Fruit fly (Drosophila melanogaster) whole organism, embryonic: ENCODE data around the gene CG10431.

Source experiments
- ATbp ChIP-seq: fragments of 200-800 bp; sonication (Bioruptor generic); optimal IDR thresholded peaks from 2 replicates; lab custom pipeline; 2017; ENCODE audit warnings: missing biosample characterization, mild to moderate bottlenecking, missing genetic modification characterization, missing genetic modification reagents
- CG1024 ChIP-seq: fragments of 200-800 bp; sonication (Bioruptor generic); IDR thresholded peaks from 2 replicates; pipeline ENCODE4 v1.3.6; 2022; ENCODE audit warnings: missing biosample characterization, missing genetic modification characterization
- CG10543 ChIP-seq: fragments of 200-800 bp; sonication (Bioruptor generic); optimal IDR thresholded peaks from 3 replicates; lab custom pipeline; 2017; ENCODE audit warnings: missing biosample characterization, mild to moderate bottlenecking, missing genetic modification characterization, moderate library complexity
- CG10654 ChIP-seq: fragments of 200-800 bp; sonication (Bioruptor generic); optimal IDR thresholded peaks from 2 replicates; lab custom pipeline; 2016; ENCODE audit warnings: missing biosample characterization, missing genetic modification characterization
- CG11696 ChIP-seq: fragments of 200-800 bp; sonication (Bioruptor generic); IDR thresholded peaks from 2 replicates; pipeline ENCODE4 v1.3.6; 2022; ENCODE audit warnings: missing biosample characterization, missing genetic modification characterization
- CG12744 ChIP-seq: fragments of 200-800 bp; sonication (Bioruptor generic); optimal IDR thresholded peaks from 2 replicates; lab custom pipeline; 2016; ENCODE audit warnings: missing biosample characterization, missing genetic modification characterization
- CG15514 ChIP-seq: fragments of 200-800 bp; sonication (Bioruptor generic); optimal IDR thresholded peaks from 3 replicates; lab custom pipeline; 2017; ENCODE audit warnings: missing biosample characterization, missing genetic modification characterization, mild to moderate bottlenecking, moderate library complexity, missing genetic modification reagents
- CG15601 ChIP-seq: fragments of 200-800 bp; sonication (Bioruptor generic); optimal IDR thresholded peaks from 3 replicates; lab custom pipeline; 2019; ENCODE audit warnings: missing biosample characterization, mild to moderate bottlenecking, missing genetic modification characterization, moderate library complexity
- CG17385 ChIP-seq: fragments of 200-800 bp; sonication (Bioruptor generic); optimal IDR thresholded peaks from 3 replicates; lab custom pipeline; 2018; ENCODE audit warnings: missing biosample characterization, mild to moderate bottlenecking, missing genetic modification characterization
- CG17568 ChIP-seq: fragments of 200-800 bp; sonication (Bioruptor generic); optimal IDR thresholded peaks from 2 replicates; lab custom pipeline; 2018; ENCODE audit warnings: missing biosample characterization, mild to moderate bottlenecking, missing genetic modification characterization, moderate library complexity
- CG17612 ChIP-seq: fragments of 200-800 bp; sonication (Bioruptor generic); IDR thresholded peaks from 2 replicates; pipeline ENCODE4 v1.3.6; 2022; ENCODE audit warnings: missing biosample characterization, missing genetic modification characterization
- CG1792 ChIP-seq: fragments of 200-800 bp; sonication (Bioruptor generic); optimal IDR thresholded peaks from 2 replicates; lab custom pipeline; 2016; ENCODE audit warnings: missing biosample characterization, missing genetic modification characterization
- CG1832 ChIP-seq: fragments of 200-800 bp; sonication (Bioruptor generic); optimal IDR thresholded peaks from 2 replicates; lab custom pipeline; 2017; ENCODE audit warnings: missing biosample characterization, mild to moderate bottlenecking, missing genetic modification characterization, inconsistent platforms
- CG2875 ChIP-seq: fragments of 200-800 bp; sonication (Bioruptor generic); optimal IDR thresholded peaks from 2 replicates; lab custom pipeline; 2017; ENCODE audit warnings: missing biosample characterization, mild to moderate bottlenecking, missing genetic modification characterization, missing genetic modification reagents
- CG30020 ChIP-seq: fragments of 200-800 bp; optimal IDR thresholded peaks from 2 replicates; lab custom pipeline; 2019; ENCODE audit warnings: missing biosample characterization, mild to moderate bottlenecking, missing genetic modification characterization, moderate library complexity
- CG33213 ChIP-seq: fragments of 200-800 bp; sonication (Bioruptor generic); optimal IDR thresholded peaks from 3 replicates; lab custom pipeline; 2016; ENCODE audit warnings: missing biosample characterization, missing genetic modification characterization
- CG7357 ChIP-seq: fragments of 200-800 bp; sonication (Bioruptor generic); IDR thresholded peaks from 3 replicates; pipeline ENCODE4 v1.3.6; 2022; ENCODE audit warnings: missing biosample characterization, missing genetic modification characterization
- CG7745 ChIP-seq: fragments of 200-800 bp; sonication (Bioruptor generic); optimal IDR thresholded peaks from 2 replicates; lab custom pipeline; 2018; ENCODE audit warnings: missing biosample characterization, mild to moderate bottlenecking, missing genetic modification characterization, moderate library complexity
- CG7839 ChIP-seq: fragments of 200-800 bp; sonication (Bioruptor generic); optimal IDR thresholded peaks from 3 replicates; lab custom pipeline; 2018; ENCODE audit warnings: missing biosample characterization, mild to moderate bottlenecking, missing genetic modification characterization, moderate library complexity
- CG8924 ChIP-seq: fragments of 200-800 bp; optimal IDR thresholded peaks from 3 replicates; lab custom pipeline; 2019; ENCODE audit warnings: missing biosample characterization, mild to moderate bottlenecking, missing genetic modification characterization, moderate library complexity
- CG9932 ChIP-seq: fragments of 200-800 bp; sonication (Bioruptor generic); IDR thresholded peaks from 2 replicates; pipeline ENCODE4 v1.3.6; 2022; ENCODE audit warnings: missing biosample characterization, missing genetic modification characterization
- Dad ChIP-seq: fragments of 200-800 bp; sonication (Bioruptor generic); optimal IDR thresholded peaks from 3 replicates; lab custom pipeline; 2016; ENCODE audit warnings: missing biosample characterization, missing genetic modification characterization
- Doc3 ChIP-seq: fragments of 200-800 bp; sonication (Bioruptor generic); IDR thresholded peaks from 3 replicates; pipeline ENCODE4 v1.3.6; 2022; ENCODE audit warnings: missing biosample characterization, missing genetic modification characterization; ENCODE audit not compliant: partially characterized antibody
- Gsc ChIP-seq: fragments of 200-800 bp; sonication (Bioruptor generic); IDR thresholded peaks from 2 replicates; pipeline ENCODE4 v1.3.6; 2022; ENCODE audit warnings: missing biosample characterization, missing genetic modification characterization
- Gug ChIP-seq: fragments of 200-800 bp; sonication (Bioruptor generic); IDR thresholded peaks from 4 replicates; pipeline ENCODE4 v1.3.6; 2022; ENCODE audit warnings: missing biosample characterization, missing genetic modification characterization
- HmgZ ChIP-seq: fragments of 200-800 bp; sonication (Bioruptor generic); optimal IDR thresholded peaks from 2 replicates; lab custom pipeline; 2018; ENCODE audit warnings: missing biosample characterization, mild to moderate bottlenecking, missing genetic modification characterization
- Hmx ChIP-seq: fragments of 200-800 bp; sonication (Bioruptor generic); optimal IDR thresholded peaks from 2 replicates; lab custom pipeline; 2016; ENCODE audit warnings: missing biosample characterization, missing genetic modification characterization
- MBD-R2 ChIP-seq: fragments of 200-800 bp; sonication (Bioruptor generic); IDR thresholded peaks from 2 replicates; pipeline ENCODE4 v1.3.6; 2022; ENCODE audit warnings: missing biosample characterization, missing genetic modification characterization
- Mes4 ChIP-seq: fragments of 200-800 bp; sonication (Bioruptor generic); optimal IDR thresholded peaks from 2 replicates; lab custom pipeline; 2016; ENCODE audit warnings: missing biosample characterization, missing genetic modification characterization
- Sry-δ ChIP-seq: fragments of 200-800 bp; sonication (Bioruptor generic); optimal IDR thresholded peaks from 2 replicates; lab custom pipeline; 2016; ENCODE audit warnings: missing biosample characterization, missing genetic modification characterization
- ato ChIP-seq: fragments of 200-800 bp; sonication (Bioruptor generic); IDR thresholded peaks from 2 replicates; pipeline ENCODE4 v1.3.6; 2022; ENCODE audit warnings: missing biosample characterization, missing genetic modification characterization; ENCODE audit not compliant: partially characterized antibody
- bigmax ChIP-seq: fragments of 200-800 bp; sonication (Bioruptor generic); optimal IDR thresholded peaks from 2 replicates; lab custom pipeline; 2018; ENCODE audit warnings: missing biosample characterization, mild to moderate bottlenecking, missing genetic modification characterization
- cad ChIP-seq: fragments of >200 bp; optimal IDR thresholded peaks from 2 replicates; lab custom pipeline; 2017; ENCODE audit warnings: missing biosample characterization, missing genetic modification characterization
- chn ChIP-seq: fragments of 200-800 bp; sonication (Bioruptor generic); optimal IDR thresholded peaks from 2 replicates; lab custom pipeline; 2016; ENCODE audit warnings: missing biosample characterization, missing genetic modification characterization
- crp ChIP-seq, 2 experiments: fragments of 200-800 bp; sonication (Bioruptor generic); optimal IDR thresholded peaks; 2 replicates in 1 of 2; 3 replicates in 1 of 2; lab custom pipeline; 2017; ENCODE audit warnings: missing biosample characterization in 2 of 2, missing genetic modification characterization in 2 of 2, mild to moderate bottlenecking in 1 of 2, moderate library complexity in 1 of 2
- ewg ChIP-seq: fragments of 200-800 bp; sonication (Bioruptor generic); optimal IDR thresholded peaks from 3 replicates; lab custom pipeline; 2017; ENCODE audit warnings: mild to moderate bottlenecking, missing biosample characterization, missing genetic modification reagents, missing genetic modification characterization
- fd64A ChIP-seq: fragments of 200-800 bp; sonication (Bioruptor generic); optimal IDR thresholded peaks from 3 replicates; lab custom pipeline; 2018; ENCODE audit warnings: missing biosample characterization, mild to moderate bottlenecking, missing genetic modification characterization
- ftz-f1 ChIP-seq: fragments of 200-800 bp; sonication (Bioruptor generic); optimal IDR thresholded peaks from 2 replicates; lab custom pipeline; 2016; ENCODE audit warnings: missing biosample characterization, missing genetic modification characterization
- gro ChIP-seq: fragments of 200-800 bp; sonication (Bioruptor generic); optimal IDR thresholded peaks from 2 replicates; lab custom pipeline; 2016; ENCODE audit warnings: missing biosample characterization, missing genetic modification characterization
- gsb-n ChIP-seq: fragments of 200-800 bp; sonication (Bioruptor generic); optimal IDR thresholded peaks from 3 replicates; lab custom pipeline; 2018; ENCODE audit warnings: missing biosample characterization, mild to moderate bottlenecking, missing genetic modification characterization
- kni ChIP-seq: fragments of 200-800 bp; sonication (Bioruptor generic); optimal IDR thresholded peaks from 3 replicates; lab custom pipeline; 2017; ENCODE audit warnings: mild to moderate bottlenecking, missing biosample characterization, missing genetic modification reagents, missing genetic modification characterization
- mirr ChIP-seq: fragments of 200-800 bp; sonication (Bioruptor generic); optimal IDR thresholded peaks from 3 replicates; lab custom pipeline; 2018; ENCODE audit warnings: missing biosample characterization, mild to moderate bottlenecking, missing genetic modification characterization
- peb ChIP-seq: fragments of 200-800 bp; sonication (Bioruptor generic); IDR thresholded peaks from 2 replicates; pipeline ENCODE4 v1.3.6; 2022; ENCODE audit warnings: missing biosample characterization, missing genetic modification characterization
- prd ChIP-seq, 3 experiments: fragments of >200 bp in 2 of 3; fragments of 200-800 bp in 1 of 3; sonication (Bioruptor generic) in 1 of 3; optimal IDR thresholded peaks in 2 of 3; IDR thresholded peaks in 1 of 3; 2 replicates in 2 of 3; 3 replicates in 1 of 3; pipeline versions ENCODE4 v1.3.6 to Lab custom; 2017 to 2022; ENCODE audit warnings: missing biosample characterization in 1 of 3, missing genetic modification characterization in 1 of 3
- pros ChIP-seq: fragments of 200-800 bp; sonication (Bioruptor generic); optimal IDR thresholded peaks from 3 replicates; lab custom pipeline; 2019; ENCODE audit warnings: missing biosample characterization, mild to moderate bottlenecking, missing genetic modification characterization, moderate library complexity
- psq ChIP-seq: fragments of 200-800 bp; sonication (Bioruptor generic); optimal IDR thresholded peaks from 2 replicates; lab custom pipeline; 2017; ENCODE audit warnings: missing biosample characterization, missing genetic modification characterization
- slp2 ChIP-seq: fragments of 200-800 bp; sonication (Bioruptor generic); optimal IDR thresholded peaks from 2 replicates; lab custom pipeline; 2016; ENCODE audit warnings: missing biosample characterization, missing genetic modification characterization
- ssp ChIP-seq: fragments of 200-800 bp; sonication (Bioruptor generic); IDR thresholded peaks from 2 replicates; pipeline ENCODE4 v1.3.6; 2022; ENCODE audit warnings: missing biosample characterization, missing genetic modification characterization

The CG10431 gene

DNA sequence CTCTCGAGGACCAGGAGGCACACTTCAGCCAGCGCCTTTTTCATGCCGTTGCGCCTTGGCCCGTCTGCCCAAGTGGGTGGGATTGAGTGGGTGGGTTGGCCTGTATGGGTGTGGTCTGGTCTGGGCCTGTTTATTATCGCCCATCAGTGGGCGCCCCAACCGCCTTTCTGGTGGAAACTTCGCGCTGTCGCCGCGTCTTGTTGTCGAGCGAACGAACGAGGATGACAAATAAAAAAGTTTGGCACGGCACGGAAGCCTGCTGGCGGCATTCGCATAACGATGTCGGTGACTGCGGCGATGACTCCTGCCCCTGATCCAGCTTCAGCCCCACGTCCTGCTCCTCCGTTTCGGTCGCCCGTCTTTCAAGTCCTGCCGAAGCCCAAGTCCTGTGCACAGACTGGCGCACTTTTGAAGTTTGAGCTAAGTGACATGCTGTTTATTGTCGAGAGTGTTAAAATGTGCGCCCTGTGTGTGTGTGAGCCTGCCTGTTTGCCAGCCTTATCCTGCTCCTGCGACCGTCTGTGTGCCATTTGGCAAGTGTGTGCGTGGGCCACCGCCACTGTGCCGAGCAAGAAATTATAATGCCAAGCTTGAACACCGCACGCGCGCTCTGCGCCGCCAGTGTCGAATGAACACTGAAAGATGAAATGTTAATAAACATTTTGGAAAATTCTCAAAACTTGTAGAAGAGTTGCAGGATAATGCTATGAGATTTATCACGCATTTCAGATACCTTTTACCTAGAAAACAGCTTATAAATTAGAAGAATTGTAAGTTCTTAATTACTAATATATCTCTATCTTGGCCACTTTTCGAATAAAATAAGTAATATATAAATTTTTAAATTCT, 39.7 kb downstream of the CG10431 start (continued):
- TF ChIP-seq Doc3 (no peak), CG7839 (tag; lab: Kevin White, UChicago) (peak; percentile 87), CG8924 (tag; lab: Kevin White, UChicago) (peak; percentile 83), CG17568 (GFP tag; lab: Kevin White, UChicago) (peak; percentile 18), crp (GFP tag; optimal IDR thresholded peaks at IDR 0.05; lab: Kevin White, UChicago) (peak in 1 of 2 experiments; percentile 20), CG1832 (no peak), slp2 (GFP tag; lab: Kevin White, UChicago) (no peak), CG33213 (GFP tag; lab: Kevin White, UChicago) (no peak), prd (optimal IDR thresholded peaks at IDR 0.05; lab: Kevin White, UChicago) (no peak), prd (GFP tag; IDR thresholded peaks at IDR 0.05; lab: Robert Waterston, UW) (peak; percentile 74), CG17612 (GFP tag; lab: Robert Waterston, UW) (no peak), CG12744 (no peak), ssp (GFP tag; lab: Robert Waterston, UW) (0 out of 2 replicates have a peak, but pooled peaks have one; percentile 11), MBD-R2 (GFP tag; lab: Robert Waterston, UW) (no peak), mirr (GFP tag; lab: Kevin White, UChicago) (peak; percentile 66), CG7745 (tag; lab: Kevin White, UChicago) (no peak), cad (GFP tag; lab: Kevin White, UChicago) (no peak), CG10543 (GFP tag; lab: Kevin White, UChicago) (peak; percentile 72), Sry-δ (GFP tag; lab: Kevin White, UChicago) (no peak), bigmax (GFP tag; lab: Kevin White, UChicago) (no peak), Dad (GFP tag; lab: Kevin White, UChicago) (no peak), ATbp (GFP tag; lab: Kevin White, UChicago) (peak; percentile 72), CG30020 (tag; lab: Kevin White, UChicago) (no peak), CG15601 (tag; lab: Kevin White, UChicago) (peak; percentile 66), Mes4 (GFP tag; lab: Kevin White, UChicago) (no peak), gsb-n (peak; percentile 46), pros (GFP tag; lab: Kevin White, UChicago) (no peak), ewg (GFP tag; lab: Kevin White, UChicago) (peak; percentile 64), Gug (peak; percentile 6; the same call in 1 of the 4 replicates), CG11696 (GFP tag; lab: Robert Waterston, UW) (no peak), CG10654 (GFP tag; lab: Kevin White, UChicago) (peak; percentile 11), gro (GFP tag; lab: Kevin White, UChicago) (no peak), CG1792 (no peak), CG1024 (GFP tag; lab: Robert Waterston, UW) (no peak), CG15514 (GFP tag; lab: Kevin White, UChicago) (peak; percentile 64), kni (no peak), ftz-f1 (GFP tag; lab: Kevin White, UChicago) (no peak), ato (GFP tag; lab: Robert Waterston, UW) (no peak), Gsc (no peak), CG7357 (GFP tag; lab: Robert Waterston, UW) (peak; percentile 60; the same call in 1 of the 3 replicates), fd64A (GFP tag; lab: Kevin White, UChicago) (no peak), HmgZ (tag; lab: Kevin White, UChicago) (peak; percentile 46), chn (no peak), CG9932 (GFP tag; lab: Robert Waterston, UW) (peak; percentile 53), peb (GFP tag; lab: Robert Waterston, UW) (no peak), CG17385 (peak; percentile 80), psq (no peak), Hmx (GFP tag; lab: Kevin White, UChicago) (no peak), CG2875 (GFP tag; lab: Kevin White, UChicago) (peak; percentile 28)
